Fruit fly (Drosophila melanogaster) whole organism, embryonic: ENCODE data around the gene GAPcenA.

Experiments
- Bdp1 ChIP-seq: fragments of 200-800 bp; sonication (Bioruptor generic); optimal IDR thresholded peaks from 3 replicates; lab custom pipeline; 2016; ENCODE audit warnings: missing biosample characterization, missing genetic modification characterization
- CG10654 ChIP-seq: fragments of 200-800 bp; sonication (Bioruptor generic); optimal IDR thresholded peaks from 2 replicates; lab custom pipeline; 2016; ENCODE audit warnings: missing biosample characterization, missing genetic modification characterization
- CG11456 ChIP-seq: fragments of 200-800 bp; sonication (Bioruptor generic); IDR thresholded peaks from 3 replicates; pipeline ENCODE4 v1.3.6; 2022; ENCODE audit warnings: missing biosample characterization, missing genetic modification characterization
- CG12155 ChIP-seq: fragments of 200-800 bp; sonication (Bioruptor generic); optimal IDR thresholded peaks from 3 replicates; lab custom pipeline; 2016; ENCODE audit warnings: missing biosample characterization, missing genetic modification characterization
- CG13296 ChIP-seq: fragments of 200-800 bp; sonication (Bioruptor generic); optimal IDR thresholded peaks from 3 replicates; lab custom pipeline; 2018; ENCODE audit warnings: missing biosample characterization, mild to moderate bottlenecking, missing genetic modification characterization
- CG13894 ChIP-seq: fragments of 200-800 bp; sonication (Bioruptor generic); optimal IDR thresholded peaks from 3 replicates; lab custom pipeline; 2018; ENCODE audit warnings: missing biosample characterization, mild to moderate bottlenecking, missing genetic modification characterization, moderate library complexity
- CG14014 ChIP-seq: fragments of 200-800 bp; sonication (Bioruptor generic); IDR thresholded peaks from 2 replicates; pipeline ENCODE4 v1.3.6; 2022; ENCODE audit warnings: missing biosample characterization, missing genetic modification characterization
- CG14710 ChIP-seq: fragments of 200-800 bp; sonication (Bioruptor generic); optimal IDR thresholded peaks from 3 replicates; lab custom pipeline; 2019; ENCODE audit warnings: missing biosample characterization, mild to moderate bottlenecking, missing genetic modification characterization, moderate library complexity
- CG15514 ChIP-seq: fragments of 200-800 bp; sonication (Bioruptor generic); optimal IDR thresholded peaks from 3 replicates; lab custom pipeline; 2017; ENCODE audit warnings: missing biosample characterization, missing genetic modification characterization, mild to moderate bottlenecking, moderate library complexity, missing genetic modification reagents
- CG2199 ChIP-seq: fragments of 200-800 bp; sonication (Bioruptor generic); IDR thresholded peaks from 3 replicates; pipeline ENCODE4 v1.3.6; 2022; ENCODE audit warnings: missing biosample characterization, missing genetic modification characterization
- CG2712 ChIP-seq: fragments of 200-800 bp; optimal IDR thresholded peaks from 3 replicates; lab custom pipeline; 2019; ENCODE audit warnings: missing biosample characterization, mild to moderate bottlenecking, missing genetic modification characterization, moderate library complexity
- CG3726 ChIP-seq: fragments of 200-800 bp; sonication (Bioruptor generic); IDR thresholded peaks from 3 replicates; pipeline ENCODE4, ENCODE4 v1.3.6; 2022; ENCODE audit warnings: missing biosample characterization, missing genetic modification characterization
- CG3847 ChIP-seq: fragments of 200-800 bp; sonication (Bioruptor generic); IDR thresholded peaks from 2 replicates; pipeline ENCODE4 v1.3.6; 2022; ENCODE audit warnings: missing biosample characterization, missing genetic modification characterization
- CG4404 ChIP-seq: fragments of 200-800 bp; sonication (Bioruptor generic); IDR thresholded peaks from 2 replicates; pipeline ENCODE4 v1.3.6; 2022; ENCODE audit warnings: missing biosample characterization, missing genetic modification characterization
- CG6765 ChIP-seq: fragments of 200-800 bp; sonication (Bioruptor generic); optimal IDR thresholded peaks from 3 replicates; lab custom pipeline; 2017; ENCODE audit warnings: missing biosample characterization, mild to moderate bottlenecking, missing genetic modification characterization
- CG7357 ChIP-seq: fragments of 200-800 bp; sonication (Bioruptor generic); IDR thresholded peaks from 3 replicates; pipeline ENCODE4 v1.3.6; 2022; ENCODE audit warnings: missing biosample characterization, missing genetic modification characterization
- CG7963 ChIP-seq: fragments of 200-800 bp; sonication (Bioruptor generic); IDR thresholded peaks from 3 replicates; pipeline ENCODE4 v1.3.6; 2022; ENCODE audit warnings: missing biosample characterization, missing genetic modification characterization; ENCODE audit not compliant: partially characterized antibody
- CrebB ChIP-seq: fragments of 200-800 bp; sonication (Bioruptor generic); optimal IDR thresholded peaks from 3 replicates; lab custom pipeline; 2018; ENCODE audit warnings: missing biosample characterization, mild to moderate bottlenecking, missing genetic modification characterization
- Dbx ChIP-seq: fragments of 200-800 bp; sonication (Bioruptor generic); IDR thresholded peaks from 3 replicates; pipeline ENCODE4 v1.3.6; 2022; ENCODE audit warnings: missing biosample characterization, missing genetic modification characterization
- Dek ChIP-seq: fragments of 200-800 bp; sonication (Bioruptor generic); optimal IDR thresholded peaks from 3 replicates; lab custom pipeline; 2019; ENCODE audit warnings: missing biosample characterization, mild to moderate bottlenecking, missing genetic modification characterization, moderate library complexity
- Drgx ChIP-seq: fragments of 200-800 bp; sonication (Bioruptor generic); IDR thresholded peaks from 2 replicates; pipeline ENCODE4 v1.3.6; 2022; ENCODE audit warnings: missing biosample characterization, missing genetic modification characterization
- E2f2 ChIP-seq: fragments of 200-800 bp; sonication (Bioruptor generic); IDR thresholded peaks from 2 replicates; pipeline ENCODE4 v1.3.6; 2022; ENCODE audit warnings: missing biosample characterization, missing genetic modification characterization
- Ets65A ChIP-seq: fragments of 200-800 bp; sonication (Bioruptor generic); peaks from one replicate; lab custom pipeline; 2016; ENCODE audit warnings: missing biosample characterization, missing genetic modification characterization
- Ets97D ChIP-seq: fragments of 200-800 bp; sonication (Bioruptor generic); optimal IDR thresholded peaks from 3 replicates; lab custom pipeline; 2016; ENCODE audit warnings: missing biosample characterization, missing genetic modification characterization
- Fer2 ChIP-seq: fragments of 200-800 bp; sonication (Bioruptor generic); optimal IDR thresholded peaks from 2 replicates; lab custom pipeline; 2018; ENCODE audit warnings: missing biosample characterization, mild to moderate bottlenecking, missing genetic modification characterization, moderate library complexity
- Hand ChIP-seq: fragments of 200-800 bp; sonication (Bioruptor generic); optimal IDR thresholded peaks from 2 replicates; lab custom pipeline; 2017; ENCODE audit warnings: mild to moderate bottlenecking, missing biosample characterization, missing genetic modification reagents, missing genetic modification characterization
- Jarid2 ChIP-seq: fragments of 200-800 bp; sonication (Bioruptor generic); optimal IDR thresholded peaks from 3 replicates; lab custom pipeline; 2017; ENCODE audit warnings: mild to moderate bottlenecking, missing biosample characterization, missing genetic modification reagents, missing genetic modification characterization
- MBD-R2 ChIP-seq: fragments of 200-800 bp; sonication (Bioruptor generic); IDR thresholded peaks from 2 replicates; pipeline ENCODE4 v1.3.6; 2022; ENCODE audit warnings: missing biosample characterization, missing genetic modification characterization
- Sin3A ChIP-seq: fragments of >200 bp; optimal IDR thresholded peaks from 2 replicates; lab custom pipeline; 2018
- abd-A ChIP-seq: fragments of 200-800 bp; sonication (Bioruptor generic); optimal IDR thresholded peaks from 3 replicates; lab custom pipeline; 2019; ENCODE audit warnings: missing biosample characterization, mild to moderate bottlenecking, missing genetic modification characterization, moderate library complexity
- ase ChIP-seq: fragments of 200-800 bp; sonication (Bioruptor generic); IDR thresholded peaks from 3 replicates; pipeline ENCODE4 v1.3.6; 2022; ENCODE audit warnings: missing biosample characterization, missing genetic modification characterization
- bigmax ChIP-seq: fragments of 200-800 bp; sonication (Bioruptor generic); optimal IDR thresholded peaks from 2 replicates; lab custom pipeline; 2018; ENCODE audit warnings: missing biosample characterization, mild to moderate bottlenecking, missing genetic modification characterization
- crc ChIP-seq: fragments of 200-800 bp; sonication (Bioruptor generic); optimal IDR thresholded peaks from 2 replicates; lab custom pipeline; 2016; ENCODE audit warnings: missing biosample characterization, missing genetic modification characterization
- emc ChIP-seq: fragments of 200-800 bp; sonication (Bioruptor generic); optimal IDR thresholded peaks from 2 replicates; lab custom pipeline; 2016; ENCODE audit warnings: missing biosample characterization, missing genetic modification characterization
- gsb ChIP-seq: fragments of 200-800 bp; sonication (Bioruptor generic); IDR thresholded peaks from 2 replicates; pipeline ENCODE4 v1.3.6; 2022; ENCODE audit warnings: missing biosample characterization, missing genetic modification characterization
- ind ChIP-seq: fragments of 200-800 bp; sonication (Bioruptor generic); optimal IDR thresholded peaks from 3 replicates; lab custom pipeline; 2016; ENCODE audit warnings: missing biosample characterization, missing genetic modification characterization
- jigr1 ChIP-seq: fragments of 200-800 bp; sonication (Bioruptor generic); IDR thresholded peaks from 3 replicates; pipeline ENCODE4 v1.3.6; 2022; ENCODE audit warnings: missing biosample characterization, missing genetic modification characterization
- klu ChIP-seq: fragments of 200-800 bp; sonication (Bioruptor generic); IDR thresholded peaks from 2 replicates; pipeline ENCODE4 v1.3.6; 2022; ENCODE audit warnings: missing biosample characterization, missing genetic modification characterization
- lbe ChIP-seq: fragments of 200-800 bp; sonication (Bioruptor generic); optimal IDR thresholded peaks from 2 replicates; lab custom pipeline; 2016; ENCODE audit warnings: missing biosample characterization, mild to moderate bottlenecking, missing genetic modification characterization
- lov ChIP-seq, 2 experiments: fragments of 200-800 bp in 1 of 2; fragments of >200 bp in 1 of 2; sonication (Bioruptor generic) in 1 of 2; IDR thresholded peaks in 1 of 2; optimal IDR thresholded peaks in 1 of 2; 2 replicates in 1 of 2; 3 replicates in 1 of 2; pipeline versions ENCODE4 v1.3.6 to Lab custom; 2017 to 2022; ENCODE audit warnings: missing biosample characterization in 1 of 2, missing genetic modification characterization in 1 of 2
- nmo ChIP-seq: fragments of 200-800 bp; sonication (Bioruptor generic); optimal IDR thresholded peaks from 2 replicates; lab custom pipeline; 2018; ENCODE audit warnings: missing biosample characterization, mild to moderate bottlenecking, missing genetic modification characterization, moderate library complexity
- peb ChIP-seq: fragments of 200-800 bp; sonication (Bioruptor generic); IDR thresholded peaks from 2 replicates; pipeline ENCODE4 v1.3.6; 2022; ENCODE audit warnings: missing biosample characterization, missing genetic modification characterization
- repo ChIP-seq: fragments of 200-800 bp; sonication (Bioruptor generic); optimal IDR thresholded peaks from 2 replicates; lab custom pipeline; 2016; ENCODE audit warnings: missing biosample characterization, missing genetic modification characterization
- sc ChIP-seq, 3 experiments: fragments of >200 bp in 2 of 3; fragments of 200-800 bp in 1 of 3; sonication (Bioruptor generic) in 1 of 3; optimal IDR thresholded peaks; 2 replicates in 2 of 3; 3 replicates in 1 of 3; lab custom pipeline; 2017; ENCODE audit warnings: mild to moderate bottlenecking in 1 of 3, missing biosample characterization in 1 of 3, missing genetic modification characterization in 1 of 3, missing genetic modification reagents in 1 of 3
- sens ChIP-seq: fragments of 200-800 bp; sonication (Bioruptor generic); peaks from one replicate; lab custom pipeline; 2016; ENCODE audit warnings: missing biosample characterization, missing genetic modification characterization
- sim ChIP-seq: fragments of 200-800 bp; sonication (Bioruptor generic); IDR thresholded peaks from 2 replicates; pipeline ENCODE4 v1.3.6; 2022; ENCODE audit warnings: missing biosample characterization, missing genetic modification characterization
- sug ChIP-seq: fragments of 200-800 bp; optimal IDR thresholded peaks from 2 replicates; lab custom pipeline; 2019; ENCODE audit warnings: missing biosample characterization, mild to moderate bottlenecking, missing genetic modification characterization, moderate library complexity
- tll ChIP-seq, 2 experiments: fragments of 200-800 bp in 1 of 2; fragments of >200 bp in 1 of 2; sonication (Bioruptor generic) in 1 of 2; optimal IDR thresholded peaks; 2 replicates each; lab custom pipeline; 2017 to 2019; ENCODE audit warnings: missing biosample characterization in 2 of 2, missing genetic modification characterization in 2 of 2, mild to moderate bottlenecking in 1 of 2, moderate library complexity in 1 of 2
- toy ChIP-seq: fragments of 200-800 bp; sonication (Bioruptor generic); IDR thresholded peaks from 2 replicates; pipeline ENCODE4 v1.3.6; 2022; ENCODE audit warnings: missing biosample characterization, missing genetic modification characterization
- wor ChIP-seq: fragments of 200-800 bp; sonication (Bioruptor generic); IDR thresholded peaks from 2 replicates; pipeline ENCODE4 v1.3.6; 2022; ENCODE audit warnings: missing biosample characterization, missing genetic modification characterization

The GAPcenA gene

DNA sequence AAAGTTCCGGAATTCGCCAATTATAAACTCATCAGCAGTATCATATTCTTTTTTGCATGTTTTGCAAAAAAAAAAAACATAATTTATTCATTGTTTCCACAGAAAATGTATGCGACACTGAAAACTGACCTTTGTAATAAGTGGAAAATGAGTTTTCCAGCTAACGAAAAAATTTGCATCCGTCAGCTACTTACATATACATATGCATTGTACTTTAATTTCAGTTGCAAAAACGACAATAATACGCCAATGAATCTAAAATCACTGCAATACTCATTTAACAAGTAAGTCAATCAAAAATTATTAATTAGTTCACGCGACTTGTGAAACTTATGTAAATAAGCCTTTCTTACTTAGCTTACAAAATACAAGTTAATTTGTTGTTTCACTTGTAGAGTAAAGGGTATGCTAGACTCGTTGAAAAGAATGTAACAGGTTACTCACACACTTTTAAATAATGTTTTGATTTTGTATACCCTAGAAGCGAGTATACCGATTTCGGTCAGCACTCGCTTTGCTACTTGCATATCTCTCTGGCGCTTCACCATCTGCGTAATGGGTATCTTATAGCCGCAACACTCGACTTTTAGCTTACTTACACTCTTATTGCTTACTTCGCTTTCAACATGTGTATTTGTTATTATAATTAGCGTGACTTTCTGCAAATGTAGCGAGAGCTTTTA is 52.5 kb downstream of the GAPcenA start (continued):
- no peak for TF ChIP-seq Hand (GFP tag; lab: Kevin White, UChicago)
- no peak for TF ChIP-seq CrebB (tag; lab: Kevin White, UChicago)
- no peak for TF ChIP-seq CG13894 (tag; lab: Kevin White, UChicago)
- TF ChIP-seq wor (GFP tag; lab: Robert Waterston, UW), result no peak
- TF ChIP-seq jigr1, result 0 out of 3 replicates have a peak, but pooled peaks have one; percentile 6
- no peak for TF ChIP-seq CG6765
- no peak for TF ChIP-seq lov (optimal IDR thresholded peaks at IDR 0.05; lab: Kevin White, UChicago)
- no peak for TF ChIP-seq lov (GFP tag; IDR thresholded peaks at IDR 0.05; lab: Robert Waterston, UW)
- no peak for TF ChIP-seq CG14014 (GFP tag; lab: Robert Waterston, UW)
- no peak for TF ChIP-seq MBD-R2 (GFP tag; lab: Robert Waterston, UW)
- 0 out of 2 replicates have a peak, but pooled peaks have one; percentile 7 for TF ChIP-seq E2f2 (GFP tag; lab: Robert Waterston, UW)
- TF ChIP-seq bigmax (GFP tag; lab: Kevin White, UChicago), result no peak
- no peak for TF ChIP-seq klu (GFP tag; lab: Robert Waterston, UW)
- TF ChIP-seq Sin3A, result no peak
- TF ChIP-seq peb, result 0 out of 2 replicates have a peak, but pooled peaks have one; percentile 7
- no peak for TF ChIP-seq CG15514
- 0 out of 3 replicates have a peak, but pooled peaks have one; percentile 21 for TF ChIP-seq ase
- no peak for TF ChIP-seq sim (GFP tag; lab: Robert Waterston, UW)
- TF ChIP-seq toy (GFP tag; lab: Robert Waterston, UW), result no peak
- peak; percentile 14 for TF ChIP-seq CG12155 (GFP tag; lab: Kevin White, UChicago)
- no peak for TF ChIP-seq repo
- TF ChIP-seq ind (GFP tag; lab: Kevin White, UChicago), result peak; percentile 56
- no peak for TF ChIP-seq CG13296 (GFP tag; lab: Kevin White, UChicago)
- no peak for TF ChIP-seq sug
- no peak for TF ChIP-seq Fer2 (tag; lab: Kevin White, UChicago)
- TF ChIP-seq CG7357 (GFP tag; lab: Robert Waterston, UW), result no peak
- 0 out of 2 replicates have a peak, but pooled peaks have one; percentile 21 for TF ChIP-seq CG3847 (GFP tag; lab: Robert Waterston, UW)
- TF ChIP-seq CG11456 (GFP tag; lab: Robert Waterston, UW), result peak; percentile 65; the same call in 2 of the 3 replicates
- TF ChIP-seq CG7963 (GFP tag; lab: Robert Waterston, UW), result peak; percentile 63; the same call in 2 of the 3 replicates
- TF ChIP-seq Ets97D, result no peak
- TF ChIP-seq CG2199 (GFP tag; lab: Robert Waterston, UW), result 0 out of 3 replicates have a peak, but pooled peaks have one; percentile 18
- peak; percentile 22 for TF ChIP-seq CG10654 (GFP tag; lab: Kevin White, UChicago)
- TF ChIP-seq lbe (GFP tag; lab: Kevin White, UChicago), result peak; percentile 68
- TF ChIP-seq sens (GFP tag; lab: Kevin White, UChicago), result peak; percentile 83
- TF ChIP-seq Ets65A (GFP tag; lab: Kevin White, UChicago), result no peak
- peak; percentile 6 for TF ChIP-seq CG14710 (tag; lab: Kevin White, UChicago)
- no peak for TF ChIP-seq sc (optimal IDR thresholded peaks at IDR 0.05; lab: Kevin White, UChicago)
- TF ChIP-seq sc (GFP tag; optimal IDR thresholded peaks at IDR 0.05; lab: Kevin White, UChicago), result no peak
- peak; percentile 16 for TF ChIP-seq nmo (GFP tag; lab: Kevin White, UChicago)
- peak; percentile 73 for TF ChIP-seq Drgx (GFP tag; lab: Robert Waterston, UW)
- TF ChIP-seq CG4404 (GFP tag; lab: Robert Waterston, UW), result no peak
- TF ChIP-seq Jarid2, result no peak
- TF ChIP-seq Dbx, result no peak
- no peak for TF ChIP-seq CG3726 (GFP tag; lab: Robert Waterston, UW)
- TF ChIP-seq gsb (GFP tag; lab: Robert Waterston, UW), result no peak
- no peak for TF ChIP-seq emc (GFP tag; lab: Kevin White, UChicago)
- no peak for TF ChIP-seq Dek (tag; lab: Kevin White, UChicago)
- no peak for TF ChIP-seq crc (GFP tag; lab: Kevin White, UChicago)
- TF ChIP-seq tll (GFP tag; optimal IDR thresholded peaks at IDR 0.05; lab: Kevin White, UChicago), result no peak
- no peak for TF ChIP-seq Bdp1
- no peak for TF ChIP-seq abd-A
- peak; percentile 45 for TF ChIP-seq CG2712 (tag; lab: Kevin White, UChicago)
